Worm (Caenorhabditis elegans) whole organism, mixed stage, embryonic: ENCODE results near the gene Y48C3A.20.

Experiments used
- M03D4.4 ChIP-seq: sonication (generic microtip); optimal IDR thresholded peaks from 2 replicates; lab custom pipeline; 2017; ENCODE audit warnings: mild to moderate bottlenecking, missing genetic modification characterization, missing compliant biosample characterization
- bed-3 ChIP-seq: fragments of 200-800 bp; sonication (Bioruptor generic); optimal IDR thresholded peaks from 3 replicates; lab custom pipeline; 2018; ENCODE audit warnings: mild to moderate bottlenecking, missing genetic modification characterization, moderate library complexity, missing compliant biosample characterization
- blmp-1 ChIP-seq: fragments of 150-350 bp; optimal IDR thresholded peaks from 2 replicates; lab custom pipeline; 2014; ENCODE audit warnings: missing biosample characterization, missing genetic modification characterization
- ceh-39 ChIP-seq: fragments of 150-350 bp; optimal IDR thresholded peaks from 2 replicates; lab custom pipeline; 2014; ENCODE audit warnings: missing biosample characterization, missing genetic modification characterization
- ceh-43 ChIP-seq: fragments of 200-800 bp; sonication (Bioruptor generic); optimal IDR thresholded peaks from 2 replicates; lab custom pipeline; 2018; ENCODE audit warnings: mild to moderate bottlenecking, missing genetic modification characterization, moderate library complexity, missing compliant biosample characterization
- ceh-83 ChIP-seq: fragments of 200-800 bp; sonication (Bioruptor generic); optimal IDR thresholded peaks from 2 replicates; lab custom pipeline; 2018; ENCODE audit warnings: mild to moderate bottlenecking, missing genetic modification characterization, missing compliant biosample characterization
- ces-1 ChIP-seq: fragments of 150-350 bp; optimal IDR thresholded peaks from 2 replicates; lab custom pipeline; 2014; ENCODE audit warnings: missing biosample characterization, missing genetic modification reagents, missing genetic modification characterization
- cnd-1 ChIP-seq: fragments of 200-800 bp; sonication (Bioruptor generic); optimal IDR thresholded peaks from 2 replicates; lab custom pipeline; 2018; ENCODE audit warnings: mild to moderate bottlenecking, missing genetic modification characterization, missing compliant biosample characterization
- drap-1 ChIP-seq: fragments of 200-800 bp; sonication (Bioruptor generic); optimal IDR thresholded peaks from 3 replicates; lab custom pipeline; 2018; ENCODE audit warnings: mild to moderate bottlenecking, missing genetic modification characterization, missing compliant biosample characterization
- elt-1 ChIP-seq: sonication (generic microtip); optimal IDR thresholded peaks from 2 replicates; lab custom pipeline; 2017; ENCODE audit warnings: missing genetic modification characterization, mild to moderate bottlenecking, missing compliant biosample characterization, antibody characterized with exemption, moderate library complexity, borderline replicate concordance; ENCODE audit not compliant: insufficient read depth
- flh-1 ChIP-seq: fragments of 200-800 bp; sonication (Bioruptor generic); optimal IDR thresholded peaks from 2 replicates; lab custom pipeline; 2018; ENCODE audit warnings: mild to moderate bottlenecking, missing genetic modification characterization, moderate library complexity, missing compliant biosample characterization
- ham-2 ChIP-seq: fragments of 200-800 bp; sonication (Bioruptor generic); optimal IDR thresholded peaks from 2 replicates; lab custom pipeline; 2018; ENCODE audit warnings: mild to moderate bottlenecking, missing genetic modification characterization, missing compliant biosample characterization
- hlh-1 ChIP-seq: fragments of 150-350 bp; optimal IDR thresholded peaks from 2 replicates; lab custom pipeline; 2014; ENCODE audit warnings: missing biosample characterization, missing genetic modification reagents, missing genetic modification characterization
- lin-13 ChIP-seq: fragments of 150-350 bp; optimal IDR thresholded peaks from 2 replicates; lab custom pipeline; 2014; ENCODE audit warnings: missing biosample characterization, missing genetic modification characterization
- lin-32 ChIP-seq: fragments of 200-800 bp; sonication (Bioruptor generic); optimal IDR thresholded peaks from 2 replicates; lab custom pipeline; 2018; ENCODE audit warnings: mild to moderate bottlenecking, missing genetic modification characterization, missing compliant biosample characterization
- lsy-2 ChIP-seq: fragments of 150-350 bp; optimal IDR thresholded peaks from 2 replicates; lab custom pipeline; 2014; ENCODE audit warnings: missing biosample characterization, missing genetic modification characterization
- mab-5 ChIP-seq: fragments of 150-350 bp; optimal IDR thresholded peaks from 2 replicates; lab custom pipeline; 2014; ENCODE audit warnings: missing biosample characterization, missing genetic modification characterization
- mep-1 ChIP-seq: fragments of 150-350 bp; optimal IDR thresholded peaks from 2 replicates; lab custom pipeline; 2017; ENCODE audit warnings: missing biosample characterization, missing genetic modification reagents, missing genetic modification characterization, inconsistent platforms
- mls-2 ChIP-seq: sonication (generic microtip); optimal IDR thresholded peaks from 2 replicates; lab custom pipeline; 2016; ENCODE audit warnings: mild to moderate bottlenecking, missing genetic modification characterization, moderate library complexity, missing compliant biosample characterization
- nhr-12 ChIP-seq: fragments of 150-350 bp; optimal IDR thresholded peaks from 2 replicates; lab custom pipeline; 2014; ENCODE audit warnings: missing biosample characterization, missing genetic modification characterization
- nhr-2 ChIP-seq: fragments of 150-350 bp; optimal IDR thresholded peaks from 2 replicates; lab custom pipeline; 2014; ENCODE audit warnings: missing biosample characterization, missing genetic modification characterization
- nhr-237 ChIP-seq: fragments of 150-350 bp; optimal IDR thresholded peaks from 2 replicates; lab custom pipeline; 2014; ENCODE audit warnings: missing biosample characterization, missing genetic modification characterization
- nhr-28 ChIP-seq: fragments of 150-350 bp; optimal IDR thresholded peaks from 2 replicates; lab custom pipeline; 2014; ENCODE audit warnings: missing biosample characterization, missing genetic modification characterization
- nhr-76 ChIP-seq: sonication (generic microtip); optimal IDR thresholded peaks from 2 replicates; lab custom pipeline; 2017; ENCODE audit warnings: missing biosample characterization, missing genetic modification characterization
- pha-4 ChIP-seq: fragments of 150-350 bp; optimal IDR thresholded peaks from 2 replicates; lab custom pipeline; 2018; ENCODE audit warnings: missing biosample characterization, missing genetic modification reagents, missing genetic modification characterization
- sem-2 ChIP-seq: fragments of 200-800 bp; sonication (Bioruptor generic); optimal IDR thresholded peaks from 2 replicates; lab custom pipeline; 2018; ENCODE audit warnings: mild to moderate bottlenecking, missing genetic modification characterization, missing compliant biosample characterization
- snpc-4 ChIP-seq: fragments of 150-350 bp; optimal IDR thresholded peaks from 2 replicates; lab custom pipeline; 2014; ENCODE audit warnings: missing biosample characterization, missing genetic modification characterization
- sptf-1 ChIP-seq: sonication (generic microtip); optimal IDR thresholded peaks from 2 replicates; lab custom pipeline; 2017; ENCODE audit warnings: mild to moderate bottlenecking, missing genetic modification characterization, moderate library complexity, missing compliant biosample characterization
- tbx-8 ChIP-seq: fragments of 200-800 bp; sonication (Bioruptor generic); optimal IDR thresholded peaks from 2 replicates; lab custom pipeline; 2018; ENCODE audit warnings: mild to moderate bottlenecking, missing genetic modification characterization, moderate library complexity, missing compliant biosample characterization
- unc-120 ChIP-seq: sonication (generic microtip); optimal IDR thresholded peaks from 2 replicates; lab custom pipeline; 2017; ENCODE audit warnings: missing genetic modification characterization, missing compliant biosample characterization; ENCODE audit not compliant: poor library complexity, severe bottlenecking
- unc-39 ChIP-seq: fragments of 150-350 bp; optimal IDR thresholded peaks from 2 replicates; lab custom pipeline; 2014; ENCODE audit warnings: missing biosample characterization, missing genetic modification characterization
- unc-62 ChIP-seq: fragments of 150-350 bp; optimal IDR thresholded peaks from 2 replicates; lab custom pipeline; 2014; ENCODE audit warnings: missing biosample characterization, missing genetic modification reagents, missing genetic modification characterization
- zip-8 ChIP-seq: fragments of 150-350 bp; optimal IDR thresholded peaks from 2 replicates; lab custom pipeline; 2014; ENCODE audit warnings: missing biosample characterization, missing genetic modification characterization
- ztf-11 ChIP-seq: fragments of 150-350 bp; optimal IDR thresholded peaks from 2 replicates; lab custom pipeline; 2014; ENCODE audit warnings: missing biosample characterization, missing genetic modification characterization

Y48C3A.20 gene

DNA sequence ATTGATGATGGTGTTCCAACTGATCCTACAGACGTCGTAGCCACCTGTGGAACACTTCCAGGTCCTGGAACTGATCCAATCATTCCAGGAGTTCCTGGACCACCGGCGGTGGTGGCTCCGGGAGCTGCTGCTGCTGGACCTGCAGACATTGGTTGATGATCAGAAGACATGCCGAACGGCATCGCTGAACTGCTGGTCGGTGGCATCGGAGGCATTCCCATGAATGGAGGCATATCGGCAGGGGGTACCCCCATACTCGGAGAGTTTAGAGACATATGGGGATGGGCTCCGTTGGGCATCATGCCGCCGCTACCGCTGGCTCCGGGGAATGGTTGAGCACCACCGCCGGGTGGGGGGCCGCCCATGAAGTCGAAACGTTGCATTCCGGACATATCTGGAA lies 44.1 kb upstream of the Y48C3A.20 start:
- TF ChIP-seq mep-1 (tag; lab: Kevin White, UChicago) (no peak), mls-2 (no peak), nhr-237 (tag; lab: Kevin White, UChicago) (no peak), zip-8 (tag; lab: Kevin White, UChicago) (no peak), lsy-2 (tag; lab: Kevin White, UChicago) (no peak), ham-2 (GFP tag; lab: Kevin White, UChicago) (no peak), nhr-76 (tag; lab: Kevin White, UChicago) (no peak), ceh-83 (peak; percentile 39), unc-39 (tag; lab: Kevin White, UChicago) (no peak)

DNA sequence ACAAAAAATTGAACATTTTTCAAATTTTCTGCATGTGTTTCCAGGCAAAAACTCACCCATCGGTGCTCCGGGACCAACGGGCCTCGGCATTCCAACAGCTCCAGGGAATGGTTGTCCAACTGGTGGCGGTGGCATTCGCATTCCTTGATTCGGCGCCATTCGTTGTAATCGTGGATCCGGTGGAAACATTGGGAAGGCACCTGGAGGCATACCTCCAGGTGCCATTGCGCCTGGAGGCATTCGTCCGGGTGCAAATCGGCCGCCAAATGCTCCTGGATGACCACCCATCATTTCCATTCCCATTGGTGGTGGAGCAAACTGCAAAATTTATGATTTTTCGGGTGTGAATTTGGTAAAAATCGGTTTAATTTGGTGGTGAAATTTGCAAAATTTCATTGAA lies 42.9 kb upstream of the Y48C3A.20 start:
- TF ChIP-seq elt-1 (tag; lab: Kevin White, UChicago) (no peak), mls-2 (no peak), nhr-2 (tag; lab: Kevin White, UChicago) (no peak), cnd-1 (tag; lab: Kevin White, UChicago) (no peak), unc-120 (no peak), hlh-1 (tag; lab: Kevin White, UChicago) (no peak), snpc-4 (tag; lab: Kevin White, UChicago) (no peak), flh-1 (GFP tag; lab: Kevin White, UChicago) (no peak), ces-1 (GFP tag; lab: Kevin White, UChicago) (no peak), nhr-12 (no peak), mab-5 (tag; lab: Kevin White, UChicago) (no peak), lsy-2 (tag; lab: Kevin White, UChicago) (no peak), unc-39 (tag; lab: Kevin White, UChicago) (no peak), ztf-11 (tag; lab: Kevin White, UChicago) (no peak), ceh-39 (tag; lab: Kevin White, UChicago) (no peak), nhr-28 (tag; lab: Kevin White, UChicago) (no peak), nhr-237 (tag; lab: Kevin White, UChicago) (no peak), M03D4.4 (tag; lab: Kevin White, UChicago) (no peak), lin-32 (GFP tag; lab: Kevin White, UChicago) (no peak), pha-4 (no peak)

DNA sequence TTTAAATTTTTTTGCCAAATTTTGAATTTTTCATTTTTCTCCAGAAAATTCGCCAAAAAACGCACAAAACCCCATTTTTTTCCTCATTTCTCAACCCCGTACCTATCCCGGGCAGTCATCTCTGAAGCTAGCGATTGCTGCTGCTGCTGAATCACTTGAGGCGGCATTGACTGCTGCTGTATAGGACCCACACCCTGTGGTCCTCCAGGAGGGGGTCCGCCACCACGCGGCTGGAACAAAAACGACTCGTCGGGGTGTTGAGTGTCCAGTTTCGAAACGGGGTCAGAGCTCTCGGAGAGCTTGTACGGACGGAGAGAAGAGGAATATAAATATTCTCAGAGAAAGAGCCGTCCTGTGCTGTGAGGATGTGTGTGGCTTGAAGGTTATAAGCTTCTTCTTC lies 39.0 kb upstream of the Y48C3A.20 start, which contains the start of gene sam-10:
Gene sam-10, minus strand, starts transcription at position 167 of the 400 bp plus-strand sequence.
- no peak for TF ChIP-seq tbx-8 (GFP tag; lab: Kevin White, UChicago)
- TF ChIP-seq mep-1 (tag; lab: Kevin White, UChicago): no peak
- no peak for TF ChIP-seq hlh-1 (tag; lab: Kevin White, UChicago)
- no peak for TF ChIP-seq nhr-237 (tag; lab: Kevin White, UChicago)
- TF ChIP-seq ceh-39 (tag; lab: Kevin White, UChicago): no peak
- no peak for TF ChIP-seq lin-13 (tag; lab: Kevin White, UChicago)
- no peak for TF ChIP-seq nhr-12
- TF ChIP-seq nhr-28 (tag; lab: Kevin White, UChicago): no peak
- TF ChIP-seq lsy-2 (tag; lab: Kevin White, UChicago): no peak
- no peak for TF ChIP-seq unc-39 (tag; lab: Kevin White, UChicago)

DNA sequence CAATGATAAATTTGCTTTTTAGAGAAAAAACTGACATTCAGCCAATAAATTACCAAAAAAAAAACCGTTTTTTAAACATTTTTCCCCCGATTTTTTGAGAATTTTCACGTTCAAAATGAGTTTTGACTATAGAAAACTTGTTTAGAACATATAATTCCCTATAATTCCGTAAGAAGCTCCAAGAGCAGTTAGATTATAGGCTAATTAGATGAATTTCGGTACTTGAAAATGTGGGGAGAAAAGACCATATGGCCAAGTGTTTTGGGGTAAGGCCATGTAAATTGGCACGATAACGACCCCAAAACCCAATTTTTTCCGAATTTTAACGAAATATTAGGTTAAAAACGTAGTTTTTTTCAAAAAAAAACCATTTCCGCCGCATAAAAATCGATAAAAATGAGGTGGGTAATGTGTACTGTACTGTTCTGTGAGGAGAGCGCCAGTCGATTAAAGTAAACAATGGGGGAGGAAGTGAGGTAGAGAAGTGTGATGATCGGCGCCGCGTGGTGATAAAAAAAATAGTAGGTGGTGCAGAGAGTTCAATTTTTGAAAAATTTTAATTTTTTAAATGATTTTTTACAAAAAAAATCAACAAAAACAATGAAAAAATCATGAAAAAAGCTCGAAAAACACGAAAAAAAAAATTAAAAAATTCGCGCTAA lies 36.2 kb upstream of the Y48C3A.20 start:
- TF ChIP-seq pha-4 (no peak), ces-1 (GFP tag; lab: Kevin White, UChicago) (peak; percentile 85)

DNA sequence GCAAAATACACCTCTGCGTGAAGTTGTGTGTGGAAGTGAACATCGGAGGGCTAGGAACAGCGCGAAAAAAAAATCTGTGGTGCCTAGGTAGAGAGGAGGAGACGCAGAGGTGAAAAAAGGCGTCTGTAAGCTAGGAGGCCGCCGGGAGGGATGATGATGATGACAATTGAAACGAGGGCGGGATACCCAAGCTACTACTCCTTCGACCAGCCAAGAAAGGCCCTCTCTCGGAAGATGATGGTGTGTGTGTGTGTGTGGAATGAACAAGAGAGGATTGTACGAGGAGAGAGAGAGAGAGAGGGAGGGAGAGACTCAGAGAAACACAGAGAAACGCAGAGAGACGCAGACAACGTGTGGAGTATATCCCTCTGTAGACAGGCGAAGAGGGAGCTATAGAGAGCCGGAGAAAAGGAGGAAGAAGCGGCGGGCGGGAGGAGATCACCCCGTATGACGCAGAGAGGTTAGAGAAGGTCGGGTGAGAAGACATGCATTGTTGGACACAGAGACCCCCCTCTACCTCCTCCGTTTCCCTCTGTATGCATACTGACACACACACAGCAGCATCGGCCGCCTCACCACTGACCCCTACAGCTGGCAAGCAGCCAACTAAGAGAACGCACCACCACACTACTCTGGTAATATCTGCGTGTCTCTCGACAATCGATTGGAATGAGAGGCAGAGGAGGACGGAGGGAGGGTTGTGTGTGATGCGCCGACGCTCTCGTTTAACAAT lies 34.3 kb upstream of the Y48C3A.20 start:
- TF ChIP-seq nhr-28 (tag; lab: Kevin White, UChicago) (no peak), ceh-83 (peak; percentile 11), lin-13 (tag; lab: Kevin White, UChicago) (peak; percentile 65), hlh-1 (tag; lab: Kevin White, UChicago) (peak; percentile 30), cnd-1 (tag; lab: Kevin White, UChicago) (peak; percentile 60), nhr-2 (tag; lab: Kevin White, UChicago) (peak; percentile 61), blmp-1 (no peak), ces-1 (GFP tag; lab: Kevin White, UChicago) (peak; percentile 63), sptf-1 (tag; lab: Kevin White, UChicago) (peak; percentile 81), unc-120 (peak; percentile 94), elt-1 (tag; lab: Kevin White, UChicago) (no peak), nhr-237 (tag; lab: Kevin White, UChicago) (peak; percentile 47), ceh-43 (no peak), bed-3 (GFP tag; lab: Kevin White, UChicago) (no peak), nhr-12 (no peak), flh-1 (GFP tag; lab: Kevin White, UChicago) (no peak), drap-1 (GFP tag; lab: Kevin White, UChicago) (peak; percentile 87), lsy-2 (tag; lab: Kevin White, UChicago) (peak; percentile 61), sem-2 (GFP tag; lab: Kevin White, UChicago) (peak; percentile 37), ceh-39 (tag; lab: Kevin White, UChicago) (peak; percentile 2), nhr-76 (tag; lab: Kevin White, UChicago) (no peak), unc-62 (GFP tag; lab: Kevin White, UChicago) (peak; percentile 56), zip-8 (tag; lab: Kevin White, UChicago) (no peak), ham-2 (GFP tag; lab: Kevin White, UChicago) (peak; percentile 98), ztf-11 (tag; lab: Kevin White, UChicago) (peak; percentile 92), M03D4.4 (tag; lab: Kevin White, UChicago) (peak; percentile 75), pha-4 (peak; percentile 50), unc-39 (tag; lab: Kevin White, UChicago) (peak; percentile 20), lin-32 (GFP tag; lab: Kevin White, UChicago) (peak; percentile 63), mab-5 (tag; lab: Kevin White, UChicago) (no peak)
